Fruit fly (Drosophila melanogaster) ovary, adult (tissue): ENCODE measurements around the gene CG15199.
A peak's percentile ranks its signal among the peaks of the same experiment; 100 is the strongest.

Source experiments
- CG17801 ChIP-seq: fragments of 200-800 bp; optimal IDR thresholded peaks from 2 replicates; lab custom pipeline; 2019; ENCODE audit warnings: missing biosample characterization, mild to moderate bottlenecking, missing genetic modification characterization, moderate library complexity; ENCODE audit not compliant: partially characterized antibody

CG15199 gene

DNA sequence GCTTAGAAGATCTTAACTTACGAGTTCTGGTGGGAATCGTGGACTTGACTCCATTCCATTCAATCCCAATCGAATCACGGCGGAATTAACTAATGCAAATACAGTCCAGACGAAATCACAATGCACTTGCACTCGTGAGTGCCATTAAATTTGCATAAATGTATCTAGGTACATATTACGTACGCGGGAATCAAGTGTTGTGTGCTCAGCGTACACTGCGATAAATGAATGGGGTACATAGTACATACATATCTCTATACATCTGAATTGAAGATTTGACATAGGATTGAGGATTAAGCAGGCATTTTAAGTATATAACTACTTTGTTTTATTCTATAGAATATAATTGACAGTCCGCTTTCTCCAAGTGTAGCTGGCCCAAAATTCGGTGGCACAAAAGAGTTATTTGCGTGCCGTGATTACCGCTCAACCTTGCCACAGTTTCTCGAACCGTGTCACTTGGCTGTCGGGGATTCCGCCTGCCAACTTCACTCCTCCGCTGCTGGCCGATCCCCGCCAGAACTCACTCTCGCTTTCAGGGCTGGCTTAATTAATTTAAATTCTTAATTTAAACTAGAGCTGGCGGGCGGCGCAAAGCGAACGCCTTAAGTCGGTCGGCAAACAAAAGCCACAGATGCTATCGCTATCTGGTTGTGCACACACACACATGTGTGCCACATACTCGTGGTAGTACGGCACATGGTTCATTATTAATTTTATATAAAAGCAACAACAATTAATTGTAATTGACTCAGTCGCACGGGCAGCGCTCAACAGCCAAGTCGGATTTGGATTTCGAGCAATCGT is at the start of gene CG15199, which contains the start of gene CG15202:
Gene CG15199, minus strand, starts transcription at position 51 of the 807 bp plus-strand sequence.
Gene CG15202, plus strand, starts transcription at position 757 of the 807 bp plus-strand sequence.
- no peak for TF ChIP-seq CG17801

DNA sequence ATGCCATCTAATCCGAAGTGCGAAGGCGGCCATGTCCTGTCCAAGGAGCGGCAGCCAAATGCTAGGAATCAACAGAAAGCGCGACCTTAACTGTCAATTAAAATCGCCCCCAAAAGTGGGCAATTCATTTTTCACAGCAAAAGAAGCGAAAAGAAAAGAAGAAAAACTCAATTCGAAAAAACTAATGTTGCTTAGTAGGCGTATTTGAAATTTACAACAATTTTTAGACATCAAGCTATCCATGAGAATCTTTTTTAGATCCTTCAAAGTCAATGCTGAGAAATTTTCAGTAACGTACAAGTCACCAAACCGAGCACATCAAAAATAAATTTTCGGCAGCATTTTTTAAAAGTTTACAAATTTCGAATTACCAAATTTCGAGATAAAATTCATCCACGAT is 41.0 kb upstream of the CG15199 start, which contains the start of gene CG15200:
Gene CG15200, plus strand, starts transcription at position 301 of the 400 bp plus-strand sequence.
- no peak for TF ChIP-seq CG17801

DNA sequence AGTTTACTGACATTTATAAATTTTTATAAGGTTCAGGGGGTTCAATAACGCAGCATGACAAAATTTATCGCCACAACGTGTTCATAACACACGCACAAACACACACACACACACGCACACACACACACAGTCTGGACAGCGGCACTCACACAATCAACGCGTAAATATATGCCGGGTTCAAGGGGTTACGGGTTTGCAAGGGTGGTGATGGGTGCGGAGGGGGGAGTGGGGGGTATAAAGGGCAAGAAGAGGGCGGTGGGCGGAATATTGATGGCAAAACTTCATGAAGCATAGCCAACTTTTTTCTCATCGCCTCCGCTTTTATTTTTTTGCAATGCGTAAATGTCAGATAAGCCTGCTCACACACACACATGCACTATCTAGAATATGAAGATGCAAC is 34.4 kb upstream of the CG15199 start:
- TF ChIP-seq CG17801, result no peak

DNA sequence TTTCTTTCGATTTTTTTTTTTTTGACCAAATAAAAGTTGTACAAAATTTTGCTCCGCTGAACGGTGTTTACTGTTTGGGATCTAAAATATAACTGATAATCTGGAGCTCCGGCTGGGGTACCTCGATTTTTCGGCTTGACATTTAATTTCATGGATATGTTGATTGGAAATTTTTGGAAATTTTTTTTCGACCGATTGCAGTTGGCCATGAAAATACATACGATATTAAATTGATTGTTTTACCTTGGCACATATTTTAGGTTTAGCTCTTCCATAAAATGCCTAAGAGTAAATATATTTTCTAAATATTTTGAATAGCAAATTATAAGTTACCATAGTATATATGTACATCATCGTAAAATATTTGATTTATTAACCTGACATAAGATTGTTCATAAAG is 28.9 kb upstream of the CG15199 start, which contains the start of gene CG1394:
Gene CG1394, minus strand, starts transcription at position 101 of the 400 bp plus-strand sequence.
- TF ChIP-seq CG17801, result no peak

DNA sequence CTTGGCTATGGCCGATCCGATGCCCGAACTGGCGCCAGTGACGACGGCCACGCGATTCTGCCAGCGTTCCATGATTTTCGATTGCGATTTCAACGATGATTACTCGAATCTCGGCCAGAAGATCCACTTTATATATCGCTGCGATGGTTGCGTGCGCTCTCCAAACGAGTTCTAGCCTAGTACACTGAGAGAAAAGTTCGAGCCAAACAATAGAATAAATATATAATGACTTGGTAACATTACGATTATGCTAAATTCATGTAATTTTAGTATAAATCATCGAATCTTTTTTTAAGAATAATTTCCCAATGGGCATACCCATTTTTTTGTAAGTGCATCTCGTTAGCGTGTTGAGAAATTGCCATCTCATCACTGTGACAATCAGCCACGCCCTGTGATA is 27.3 kb upstream of the CG15199 start, which contains the start of gene Antdh:
Gene Antdh, minus strand, starts transcription at position 101 of the 400 bp plus-strand sequence.
- TF ChIP-seq CG17801, result no peak

DNA sequence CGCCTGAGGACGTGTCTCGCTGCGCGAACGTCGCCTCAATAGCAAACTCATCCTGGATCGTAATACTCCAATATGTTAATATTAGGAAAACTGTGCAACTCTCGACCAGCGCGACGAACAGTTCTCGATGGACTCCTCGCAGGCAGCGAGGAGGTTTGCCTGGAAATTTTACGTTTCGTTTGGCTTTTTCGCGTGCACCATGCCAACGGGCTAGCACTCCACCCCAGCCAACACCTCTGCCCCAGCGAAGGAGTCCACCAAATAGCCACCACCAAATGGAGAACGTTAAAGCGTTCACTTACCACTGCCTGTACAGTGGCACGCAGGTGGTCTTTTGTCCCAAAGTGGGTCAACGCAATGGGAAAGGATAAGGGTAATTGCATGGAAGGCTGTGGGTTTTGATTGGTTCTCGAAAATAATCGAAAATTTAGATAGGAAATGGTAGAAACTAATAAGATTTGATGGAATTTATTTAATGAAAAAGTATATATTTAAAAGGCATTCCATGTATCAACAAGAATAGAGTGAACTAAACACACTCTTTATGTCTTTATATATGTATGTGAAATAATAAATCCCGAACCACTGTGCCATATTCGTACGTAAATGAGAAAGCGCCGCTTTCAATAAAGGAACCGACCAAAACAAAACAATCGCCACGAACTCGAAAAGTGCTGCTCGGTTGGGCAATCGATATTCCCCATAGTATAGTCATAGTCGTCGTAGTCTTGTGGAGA is 18.2 kb upstream of the CG15199 start, which contains the start of gene CG32668:
Gene CG32668, minus strand, starts transcription at position 51 of the 737 bp plus-strand sequence.
- no peak for TF ChIP-seq CG17801

DNA sequence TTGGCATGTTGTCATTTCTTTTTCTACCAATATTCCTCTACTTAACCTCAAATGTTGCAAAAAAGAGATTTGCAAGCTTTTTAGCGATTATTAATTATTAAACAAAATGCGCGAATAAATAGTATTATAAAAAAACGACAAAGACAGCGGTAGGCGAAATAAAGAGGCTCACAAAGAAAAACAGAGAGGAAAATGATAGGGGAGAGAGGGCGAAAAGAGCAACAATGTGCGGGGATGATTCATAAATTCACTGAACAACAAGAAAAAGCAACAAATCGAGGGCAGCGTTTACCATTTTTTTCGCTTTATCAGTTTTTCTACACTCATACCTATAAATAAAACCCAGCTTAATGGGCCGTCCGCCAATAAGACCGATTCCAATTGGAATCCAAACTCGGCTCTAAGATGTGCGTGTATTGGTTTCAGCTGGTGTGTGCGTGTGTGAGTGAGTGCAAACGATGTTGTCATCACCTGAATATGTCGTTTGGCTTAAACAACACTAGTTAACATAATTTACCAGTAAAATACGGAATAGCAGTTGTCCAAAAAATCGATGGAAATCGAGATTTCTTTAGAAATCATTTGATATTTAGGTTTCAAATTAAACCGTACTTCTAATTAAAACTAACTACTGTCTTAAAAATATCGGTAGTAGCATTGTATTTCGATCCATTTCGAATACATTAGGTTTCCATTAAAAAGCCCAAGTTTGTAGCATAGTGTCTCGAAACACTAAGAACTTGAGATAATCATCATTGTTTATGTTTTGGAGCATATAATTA is 14.4 kb upstream of the CG15199 start:
- TF ChIP-seq CG17801, result peak; percentile 78

DNA sequence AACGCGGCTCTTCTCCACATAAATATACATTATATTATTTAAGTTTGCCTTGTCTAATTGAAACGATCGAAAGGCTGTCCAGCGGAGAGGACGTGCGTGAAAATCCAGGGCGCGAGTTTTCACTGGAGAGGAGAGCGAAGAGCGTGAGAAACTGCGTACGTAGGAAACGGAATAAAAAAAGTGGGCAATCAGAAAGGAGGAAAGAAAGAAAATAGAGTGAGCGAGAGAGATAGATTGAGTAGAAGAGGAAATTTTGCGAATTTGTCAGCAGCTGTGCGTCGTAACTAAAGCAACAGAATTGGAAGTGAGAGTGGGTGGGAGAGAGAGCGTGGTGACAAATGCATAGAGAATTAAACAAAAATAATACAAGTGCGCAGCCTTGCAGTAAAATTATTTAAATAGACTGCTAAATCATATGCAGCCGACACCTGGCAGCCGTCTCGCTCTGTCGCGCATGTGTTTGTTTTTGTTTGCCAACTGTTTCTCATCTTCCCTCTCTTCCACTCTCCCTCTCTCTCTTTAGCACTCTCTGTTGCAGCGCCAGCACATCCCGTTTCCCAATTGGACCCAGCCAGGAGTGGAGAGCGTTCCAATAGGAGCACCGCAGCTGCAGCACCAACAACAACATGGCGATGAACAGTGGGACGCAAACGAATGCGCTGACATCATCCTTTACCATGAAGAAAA is 13.0 kb upstream of the CG15199 start:
- no peak for TF ChIP-seq CG17801

DNA sequence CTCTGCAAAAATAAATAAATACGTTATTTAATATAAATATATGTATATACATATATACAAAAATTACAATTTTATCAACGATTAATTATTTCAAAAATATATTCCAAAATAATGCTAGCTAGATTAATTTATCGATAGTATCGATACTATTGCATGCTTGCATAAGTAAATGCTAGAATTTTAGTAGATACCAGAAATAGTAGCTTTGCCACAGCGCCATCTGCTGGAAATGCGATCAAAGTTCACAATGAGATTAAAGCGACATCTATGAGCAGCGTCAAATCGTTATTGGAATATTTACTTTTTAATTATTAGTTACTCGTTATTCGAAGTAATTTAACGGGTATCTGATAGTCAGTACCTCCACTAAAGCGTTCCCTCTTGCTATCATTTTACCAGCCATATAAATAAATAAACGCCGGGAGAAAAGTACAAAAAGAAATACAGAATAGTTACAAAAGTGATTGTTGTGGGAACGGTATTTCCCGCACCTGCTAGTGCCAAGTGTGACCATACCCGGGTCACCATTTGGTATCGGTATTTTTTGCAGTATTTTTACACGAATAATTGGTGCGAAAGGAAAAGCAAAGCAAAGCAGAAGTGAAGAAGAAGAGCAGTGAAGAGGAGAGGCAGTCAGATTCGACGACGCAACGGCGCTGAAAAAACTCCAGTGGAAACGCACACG is 12.3 kb upstream of the CG15199 start, which contains the start of the genes rtv and Dlic:
Gene rtv, minus strand, starts transcription at position 165 of the 685 bp plus-strand sequence.
Gene Dlic, plus strand, starts transcription at position 596 of the 685 bp plus-strand sequence.
- no peak for TF ChIP-seq CG17801

DNA sequence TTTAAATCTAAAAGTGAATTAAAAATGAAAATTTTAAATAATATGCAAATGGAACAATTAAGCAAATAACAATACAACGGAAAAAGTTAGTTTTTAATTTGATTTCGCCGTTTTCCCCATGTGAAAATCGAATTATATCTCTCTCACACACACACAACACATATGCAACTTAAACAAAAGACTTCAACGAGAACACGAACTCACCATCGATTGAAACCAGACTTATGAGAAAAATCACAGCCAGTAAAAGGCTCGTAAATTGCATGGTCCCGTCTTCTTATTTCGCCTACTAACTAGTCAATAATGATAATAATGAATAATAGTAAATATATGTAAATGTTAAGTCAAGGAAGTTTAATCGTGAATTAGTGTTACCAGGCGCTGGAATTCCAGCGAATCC is 11.8 kb upstream of the CG15199 start:
- TF ChIP-seq CG17801, result no peak

DNA sequence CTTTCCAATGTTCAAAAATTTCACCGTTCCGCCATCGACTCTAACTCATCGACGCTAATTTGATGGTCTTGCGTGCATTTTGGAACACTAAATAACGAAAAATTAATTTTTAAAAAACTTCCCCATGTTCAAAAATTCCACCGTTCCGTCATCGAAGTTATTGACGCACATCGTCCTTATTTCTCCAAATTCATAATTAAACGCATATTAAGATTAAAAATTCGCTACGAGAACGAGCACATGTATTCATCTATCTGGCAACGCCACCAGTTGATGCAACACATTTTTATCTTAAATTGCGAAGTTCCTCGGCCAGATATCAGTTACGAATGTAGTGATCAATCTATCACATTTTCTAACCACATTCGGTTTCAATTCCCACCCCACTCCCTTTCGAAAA is 7.6 kb upstream of the CG15199 start, which contains the start of gene Lint-1:
Gene Lint-1, plus strand, starts transcription at position 123 of the 400 bp plus-strand sequence.
- TF ChIP-seq CG17801, result no peak

DNA sequence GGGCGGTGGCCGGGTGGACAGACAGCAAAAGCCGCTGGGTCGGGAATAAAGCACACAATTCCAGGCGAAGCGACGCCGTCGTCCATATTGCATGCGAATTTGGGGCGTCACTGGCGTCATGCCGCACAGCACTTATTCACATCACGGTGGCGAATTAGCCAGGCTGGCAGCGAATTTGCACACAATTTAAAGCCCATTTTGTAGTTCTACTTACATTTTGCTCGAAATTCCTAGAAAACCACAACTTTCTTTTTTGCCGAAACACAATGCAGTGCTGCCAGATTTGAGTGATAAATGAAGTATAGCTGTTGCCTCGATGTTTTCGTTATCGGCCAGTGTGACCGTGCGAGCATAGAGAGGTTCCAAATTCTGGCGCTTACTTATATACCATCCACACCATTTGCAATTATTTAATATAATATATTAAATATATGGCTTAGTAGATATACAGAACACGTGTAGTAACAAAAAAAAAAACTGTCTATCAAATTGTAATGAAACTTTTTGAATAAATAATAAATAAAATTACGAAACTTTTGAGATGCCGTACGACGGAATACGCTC is 6.7 kb upstream of the CG15199 start, which contains the start of gene Ran:
Gene Ran, minus strand, starts transcription at position 445 of the 564 bp plus-strand sequence.
- no peak for TF ChIP-seq CG17801

DNA sequence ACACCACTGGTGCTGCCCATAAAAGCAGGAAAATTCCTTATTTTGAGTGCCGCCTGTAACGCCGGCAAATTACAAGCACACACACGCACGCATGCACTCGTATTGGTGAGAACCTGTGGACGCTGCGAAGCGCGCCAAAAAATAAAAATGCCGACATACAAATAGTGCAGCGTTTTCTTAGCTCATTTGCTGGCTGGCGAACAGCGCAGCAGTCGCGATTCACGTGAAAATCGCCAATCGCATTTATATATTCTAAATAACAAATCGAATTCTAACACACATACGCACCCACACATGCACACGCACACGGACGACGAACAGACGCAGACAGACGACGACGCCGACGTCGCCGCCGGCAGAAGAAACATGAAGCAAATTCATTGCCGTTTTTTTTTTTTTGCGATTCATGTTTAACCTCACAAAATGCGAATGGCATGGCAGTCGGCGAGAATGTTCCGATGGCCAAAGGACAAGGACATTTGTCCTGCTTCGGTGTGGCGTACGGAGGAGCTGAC is 6.0 kb upstream of the CG15199 start:
- TF ChIP-seq CG17801, result no peak

DNA sequence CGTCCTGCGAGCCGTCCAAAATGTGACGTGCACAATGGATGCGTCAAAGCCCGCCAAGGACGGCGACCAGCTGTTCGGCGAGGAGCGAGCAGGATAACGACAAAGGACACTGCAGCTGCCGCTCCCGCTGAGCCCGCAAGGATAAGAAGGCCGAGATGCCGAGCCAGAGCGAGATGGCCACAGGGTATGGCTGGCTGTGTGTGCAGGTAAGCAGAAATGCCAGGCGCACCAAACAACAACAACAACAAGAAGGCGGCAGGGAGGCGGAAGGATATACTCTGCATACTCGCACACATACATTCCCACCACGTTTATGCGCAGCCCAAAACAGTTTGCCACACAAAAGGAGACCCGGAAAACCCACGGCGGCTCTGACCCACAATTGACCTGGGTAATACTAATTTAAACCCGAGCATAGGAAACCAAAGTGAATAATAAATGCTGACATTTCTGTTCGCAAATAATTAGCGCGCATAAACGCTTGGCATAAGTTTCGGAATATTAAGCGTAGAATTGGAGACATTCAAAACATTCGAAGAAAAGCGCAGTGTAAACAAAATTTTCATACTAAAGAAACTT is 5.1 kb upstream of the CG15199 start:
- TF ChIP-seq CG17801, result peak; percentile 34
